Worm (Caenorhabditis elegans) whole organism, young adult: ENCODE results near the gene F19B10.13.

Experiments used
- B0035.1 ChIP-seq: sonication (generic microtip); optimal IDR thresholded peaks from 2 replicates; lab custom pipeline; 2016; ENCODE audit warnings: missing genetic modification characterization, mild to moderate bottlenecking, missing compliant biosample characterization, missing genotype, missing genetic modification reagents
- D2030.7 ChIP-seq: fragments of 200-800 bp; sonication (Bioruptor generic); IDR thresholded peaks from 2 replicates; pipeline ENCODE4 v1.3.6; 2022; ENCODE audit warnings: missing genetic modification reagents, missing genetic modification characterization, missing compliant biosample characterization
- F10E7.11 ChIP-seq: sonication (generic microtip); optimal IDR thresholded peaks from 2 replicates; lab custom pipeline; 2017; ENCODE audit warnings: mild to moderate bottlenecking, missing genetic modification characterization, moderate library complexity, missing compliant biosample characterization
- F33H1.4 ChIP-seq: fragments of 200-800 bp; sonication (Bioruptor generic); IDR thresholded peaks from 2 replicates; pipeline ENCODE4 v1.3.6; 2022; ENCODE audit warnings: missing genetic modification reagents, missing genetic modification characterization, missing compliant biosample characterization
- F37B4.10 ChIP-seq: fragments of 200-800 bp; sonication (Bioruptor generic); IDR thresholded peaks from 2 replicates; pipeline ENCODE4 v1.3.6; 2022; ENCODE audit warnings: missing genetic modification characterization, missing compliant biosample characterization
- K11D2.4 ChIP-seq: fragments of 200-800 bp; sonication (Bioruptor generic); IDR thresholded peaks from 2 replicates; pipeline ENCODE4 v1.3.6; 2022; ENCODE audit warnings: missing genetic modification reagents, missing genetic modification characterization, missing compliant biosample characterization
- Y53G8AR.9 ChIP-seq: fragments of 200-800 bp; sonication (Bioruptor generic); conservative IDR thresholded peaks from 2 replicates; pipeline ENCODE4 v1.3.6; 2022; ENCODE audit warnings: missing genetic modification reagents, missing genetic modification characterization, missing compliant biosample characterization
- Y56A3A.18 ChIP-seq: fragments of 200-800 bp; sonication (Bioruptor generic); IDR thresholded peaks from 2 replicates; pipeline ENCODE4 v1.3.6; 2022; ENCODE audit warnings: missing genetic modification reagents, missing genetic modification characterization, missing compliant biosample characterization
- Y67H2A.10 ChIP-seq: fragments of 200-800 bp; sonication (Bioruptor generic); conservative IDR thresholded peaks from 2 replicates; pipeline ENCODE4 v1.3.6; 2022; ENCODE audit warnings: missing genetic modification reagents, missing genetic modification characterization, missing compliant biosample characterization
- cebp-1 ChIP-seq, 2 experiments: fragments of 200-800 bp in 1 of 2; sonication (Bioruptor generic) in 1 of 2; sonication (generic microtip) in 1 of 2; IDR thresholded peaks in 1 of 2; optimal IDR thresholded peaks in 1 of 2; 2 replicates each; pipeline versions ENCODE4 v1.3.6 to Lab custom; 2017 to 2022; ENCODE audit warnings: missing compliant biosample characterization in 2 of 2, missing genetic modification characterization in 2 of 2, mild to moderate bottlenecking in 1 of 2, missing genetic modification reagents in 1 of 2, moderate library complexity in 1 of 2
- ceh-27 ChIP-seq: fragments of 200-800 bp; sonication (Bioruptor generic); optimal IDR thresholded peaks from 2 replicates; lab custom pipeline; 2018; ENCODE audit warnings: mild to moderate bottlenecking, missing genetic modification characterization, moderate library complexity, missing compliant biosample characterization
- ceh-58 ChIP-seq: fragments of 200-800 bp; sonication (Bioruptor generic); IDR thresholded peaks from 2 replicates; pipeline ENCODE4 v1.3.6; 2022; ENCODE audit warnings: missing genetic modification characterization, missing compliant biosample characterization
- ceh-79 ChIP-seq: sonication (generic microtip); optimal IDR thresholded peaks from 2 replicates; lab custom pipeline; 2017; ENCODE audit warnings: mild to moderate bottlenecking, missing genetic modification characterization, missing compliant biosample characterization
- ceh-91 ChIP-seq: fragments of 200-800 bp; sonication (Bioruptor generic); IDR thresholded peaks from 2 replicates; pipeline ENCODE4 v1.3.6; 2022; ENCODE audit warnings: missing genetic modification reagents, missing genetic modification characterization, missing compliant biosample characterization
- chd-7 ChIP-seq: sonication (generic microtip); optimal IDR thresholded peaks from 2 replicates; lab custom pipeline; 2016; ENCODE audit warnings: mild to moderate bottlenecking, missing genetic modification characterization, moderate library complexity, missing compliant biosample characterization
- die-1 ChIP-seq: sonication (generic microtip); optimal IDR thresholded peaks from 2 replicates; lab custom pipeline; 2016; ENCODE audit warnings: missing genotype, mild to moderate bottlenecking, missing genetic modification characterization, missing compliant biosample characterization
- egrh-3 ChIP-seq: fragments of 200-800 bp; sonication (Bioruptor generic); IDR thresholded peaks from 2 replicates; pipeline ENCODE4 v1.3.6; 2022; ENCODE audit warnings: missing genetic modification reagents, missing genetic modification characterization, missing compliant biosample characterization
- him-1 ChIP-seq: sonication (generic microtip); optimal IDR thresholded peaks from 2 replicates; lab custom pipeline; 2016; ENCODE audit warnings: missing genotype, missing genetic modification reagents, missing genetic modification characterization, missing compliant biosample characterization
- hlh-12 ChIP-seq: sonication (generic microtip); optimal IDR thresholded peaks from 2 replicates; lab custom pipeline; 2016; ENCODE audit warnings: missing genetic modification characterization, missing compliant biosample characterization
- hmg-1.2 ChIP-seq: fragments of 200-800 bp; sonication (Bioruptor generic); IDR thresholded peaks from 2 replicates; pipeline ENCODE4 v1.3.6; 2022; ENCODE audit warnings: missing genetic modification reagents, missing genetic modification characterization, missing compliant biosample characterization
- hsf-1 ChIP-seq: fragments of 200-800 bp; sonication (Bioruptor generic); IDR thresholded peaks from 2 replicates; pipeline ENCODE4 v1.3.6; 2022; ENCODE audit warnings: missing genetic modification reagents, missing genetic modification characterization, missing compliant biosample characterization
- let-526 ChIP-seq: fragments of 200-800 bp; sonication (Bioruptor generic); IDR thresholded peaks from 2 replicates; pipeline ENCODE4 v1.3.6; 2022; ENCODE audit warnings: missing genetic modification reagents, missing genetic modification characterization, missing compliant biosample characterization
- nhr-120 ChIP-seq: fragments of 200-800 bp; sonication (Bioruptor generic); IDR thresholded peaks from 2 replicates; pipeline ENCODE4 v1.3.6; 2022; ENCODE audit warnings: missing genetic modification characterization, missing compliant biosample characterization
- nhr-27 ChIP-seq: fragments of 200-800 bp; sonication (Bioruptor generic); optimal IDR thresholded peaks from 2 replicates; lab custom pipeline; 2018; ENCODE audit warnings: mild to moderate bottlenecking, missing genetic modification characterization, moderate library complexity, missing compliant biosample characterization
- nhr-80 ChIP-seq: sonication (generic microtip); optimal IDR thresholded peaks from 2 replicates; lab custom pipeline; 2016; ENCODE audit warnings: missing genetic modification characterization, missing compliant biosample characterization
- nhr-90 ChIP-seq: sonication (generic microtip); optimal IDR thresholded peaks from 2 replicates; lab custom pipeline; 2016; ENCODE audit warnings: missing genotype, mild to moderate bottlenecking, missing genetic modification characterization, missing compliant biosample characterization
- pbrm-1 ChIP-seq: fragments of 200-800 bp; sonication (Bioruptor generic); IDR thresholded peaks from 2 replicates; pipeline ENCODE4 v1.3.6; 2022; ENCODE audit warnings: missing genetic modification reagents, missing genetic modification characterization, missing compliant biosample characterization
- rcor-1 ChIP-seq: fragments of 200-800 bp; sonication (Bioruptor generic); IDR thresholded peaks from 2 replicates; pipeline ENCODE4 v1.3.6; 2022; ENCODE audit warnings: missing genetic modification reagents, missing genetic modification characterization, missing compliant biosample characterization
- repo-1 ChIP-seq: sonication (generic microtip); optimal IDR thresholded peaks from 2 replicates; lab custom pipeline; 2017; ENCODE audit warnings: mild to moderate bottlenecking, missing genetic modification characterization, missing compliant biosample characterization
- sea-2 ChIP-seq: fragments of 200-800 bp; sonication (Bioruptor generic); IDR thresholded peaks from 2 replicates; pipeline ENCODE4 v1.3.6; 2022; ENCODE audit warnings: missing genetic modification characterization, missing compliant biosample characterization
- snpc-1.3 ChIP-seq: sonication (generic microtip); optimal IDR thresholded peaks from 2 replicates; lab custom pipeline; 2017; ENCODE audit warnings: missing genetic modification characterization, mild to moderate bottlenecking, missing compliant biosample characterization, antibody characterized with exemption, moderate library complexity, missing genotype, missing genetic modification reagents; ENCODE audit not compliant: insufficient read depth
- unc-130 ChIP-seq: sonication (generic microtip); optimal IDR thresholded peaks from 2 replicates; lab custom pipeline; 2016; ENCODE audit warnings: missing genetic modification reagents, missing genetic modification characterization, missing compliant biosample characterization
- xnd-1 ChIP-seq: sonication (generic microtip); optimal IDR thresholded peaks from 2 replicates; lab custom pipeline; 2016; ENCODE audit warnings: missing genotype, missing genetic modification reagents, missing genetic modification characterization, missing compliant biosample characterization
- zfh-2 ChIP-seq: fragments of 200-800 bp; sonication (Bioruptor generic); conservative IDR thresholded peaks from 2 replicates; pipeline ENCODE4 v1.3.6; 2022; ENCODE audit warnings: missing genetic modification reagents, missing genetic modification characterization, missing compliant biosample characterization
- ztf-18 ChIP-seq: sonication (generic microtip); optimal IDR thresholded peaks from 2 replicates; lab custom pipeline; 2016; ENCODE audit warnings: missing genotype, mild to moderate bottlenecking, missing genetic modification characterization, missing compliant biosample characterization
- ztf-3 ChIP-seq: fragments of 200-800 bp; sonication (Bioruptor generic); optimal IDR thresholded peaks from 2 replicates; lab custom pipeline; 2018; ENCODE audit warnings: mild to moderate bottlenecking, missing genetic modification characterization, missing compliant biosample characterization

F19B10.13 gene

DNA sequence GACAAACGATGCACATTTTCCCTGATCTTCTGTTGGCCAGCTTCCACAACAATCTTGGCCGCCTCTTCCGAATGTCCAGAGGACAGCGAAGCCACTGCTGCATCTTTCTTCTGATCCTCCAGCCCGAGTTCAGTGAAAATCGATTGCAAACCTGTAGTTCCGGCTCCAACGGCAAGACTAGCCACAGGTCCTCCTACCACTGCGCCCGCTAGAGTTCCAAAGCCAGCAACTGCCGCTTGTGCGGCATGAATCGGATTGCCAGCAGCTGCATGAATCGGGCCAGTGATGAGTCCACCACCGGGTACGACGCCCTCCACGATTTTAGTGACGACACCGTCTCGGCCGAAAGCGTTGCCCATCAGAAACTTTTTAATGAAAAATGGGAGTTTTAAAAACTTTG, 26.3 kb downstream of the F19B10.13 start, which contains the start of gene ifas-1:
Gene ifas-1 (minus strand): TSS at position 387 of the 400 bp plus-strand sequence.
- TF ChIP-seq F10E7.11 (tag; lab: Kevin White, UChicago): no peak
- TF ChIP-seq sea-2: no peak
- no peak for TF ChIP-seq cebp-1 (GFP tag; IDR thresholded peaks at IDR 0.05; lab: Robert Waterston, UW)
- TF ChIP-seq cebp-1 (tag; optimal IDR thresholded peaks at IDR 0.05; lab: Kevin White, UChicago): no peak
- no peak for TF ChIP-seq unc-130 (GFP tag; lab: Kevin White, UChicago)
- no peak for TF ChIP-seq nhr-90 (tag; lab: Kevin White, UChicago)
- no peak for TF ChIP-seq rcor-1 (GFP tag; lab: Robert Waterston, UW)
- no peak for TF ChIP-seq hlh-12 (tag; lab: Kevin White, UChicago)
- TF ChIP-seq ceh-91: no peak
- TF ChIP-seq Y67H2A.10 (GFP tag; lab: Robert Waterston, UW): no peak
- no peak for TF ChIP-seq nhr-80 (tag; lab: Kevin White, UChicago)
- TF ChIP-seq ceh-79: no peak
- no peak for TF ChIP-seq ceh-27 (GFP tag; lab: Kevin White, UChicago)
- TF ChIP-seq zfh-2 (GFP tag; lab: Robert Waterston, UW): peak; percentile 73
- no peak for TF ChIP-seq Y56A3A.18
- no peak for TF ChIP-seq die-1 (tag; lab: Kevin White, UChicago)
- no peak for TF ChIP-seq ztf-18 (tag; lab: Kevin White, UChicago)
- 0 out of 2 replicates have a peak, but pooled peaks have one; percentile 30 for TF ChIP-seq K11D2.4 (GFP tag; lab: Robert Waterston, UW)
- no peak for TF ChIP-seq B0035.1 (tag; lab: Kevin White, UChicago)
- TF ChIP-seq ceh-58 (GFP tag; lab: Robert Waterston, UW): 0 out of 2 replicates have a peak, but pooled peaks have one; percentile 21
- TF ChIP-seq egrh-3 (GFP tag; lab: Robert Waterston, UW): peak; percentile 27; the same call in 1 of the 2 replicates
- TF ChIP-seq nhr-120 (GFP tag; lab: Robert Waterston, UW): no peak

DNA sequence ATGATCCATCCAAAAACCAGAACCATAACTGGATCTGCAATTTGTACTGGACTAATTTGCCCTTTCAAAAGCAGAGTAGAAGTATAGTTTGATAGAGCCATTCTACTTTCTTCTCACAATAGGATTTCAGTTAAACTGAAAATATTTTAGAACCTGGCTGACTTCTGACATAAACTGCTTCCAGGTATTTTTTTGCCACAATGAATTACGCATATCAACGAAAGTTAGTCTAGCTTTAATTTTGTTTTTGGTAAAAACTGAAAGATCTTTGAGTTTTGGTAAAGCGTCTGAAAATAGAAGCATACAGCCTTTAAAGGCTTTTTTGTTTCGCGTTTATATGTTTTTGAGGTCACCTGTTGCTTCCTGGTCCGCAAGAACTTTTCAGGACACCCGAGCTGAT, 28.6 kb downstream of the F19B10.13 start, which contains the start of gene srx-101:
Gene srx-101 (minus strand): TSS at position 101 of the 400 bp plus-strand sequence.
- TF ChIP-seq ztf-3 (GFP tag; lab: Kevin White, UChicago): no peak
- no peak for TF ChIP-seq F37B4.10 (GFP tag; lab: Robert Waterston, UW)
- TF ChIP-seq repo-1: no peak
- no peak for TF ChIP-seq D2030.7 (GFP tag; lab: Robert Waterston, UW)
- TF ChIP-seq Y56A3A.18: no peak
- TF ChIP-seq hmg-1.2 (GFP tag; lab: Robert Waterston, UW): no peak
- no peak for TF ChIP-seq let-526 (GFP tag; lab: Robert Waterston, UW)
- no peak for TF ChIP-seq chd-7
- TF ChIP-seq him-1 (tag; lab: Kevin White, UChicago): no peak
- TF ChIP-seq snpc-1.3 (tag; lab: Kevin White, UChicago): no peak
- no peak for TF ChIP-seq nhr-27
- no peak for TF ChIP-seq Y53G8AR.9 (GFP tag; lab: Robert Waterston, UW)
- TF ChIP-seq F33H1.4 (GFP tag; lab: Robert Waterston, UW): no peak
- no peak for TF ChIP-seq hlh-12 (tag; lab: Kevin White, UChicago)
- no peak for TF ChIP-seq pbrm-1 (GFP tag; lab: Robert Waterston, UW)
- TF ChIP-seq hsf-1 (GFP tag; lab: Robert Waterston, UW): no peak
- TF ChIP-seq xnd-1 (tag; lab: Kevin White, UChicago): no peak
- TF ChIP-seq nhr-120 (GFP tag; lab: Robert Waterston, UW): no peak
- TF ChIP-seq, all 124 proteins: peak for 0

DNA sequence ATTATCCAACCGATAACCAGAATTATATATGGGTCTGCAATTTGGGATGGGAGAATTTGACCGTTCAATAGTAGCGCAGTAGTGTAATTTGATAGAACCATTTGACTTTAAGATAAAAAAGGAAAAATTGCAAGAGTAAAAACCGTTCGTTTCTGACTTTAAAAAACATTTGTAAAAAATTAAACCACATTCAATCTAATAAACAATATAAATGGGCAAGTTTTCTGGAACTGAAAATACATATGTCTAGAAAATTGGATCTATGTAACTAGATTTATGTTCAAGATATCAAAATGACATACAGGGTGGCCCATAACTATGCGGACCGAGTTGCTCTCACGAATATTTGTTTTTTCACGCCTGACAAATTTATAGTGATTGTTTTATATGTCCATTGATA, 32.6 kb downstream of the F19B10.13 start, which contains the start of gene srx-102:
Gene srx-102 (minus strand): TSS at position 101 of the 400 bp plus-strand sequence.
- no peak for TF ChIP-seq D2030.7 (GFP tag; lab: Robert Waterston, UW)
- TF ChIP-seq, all 124 proteins: peak for 0
